Fruit fly (Drosophila melanogaster) whole organism, embryonic: ENCODE measurements around the gene CG13088.

Source experiments
- Asciz ChIP-seq: fragments of 200-800 bp; sonication (Bioruptor generic); optimal IDR thresholded peaks from 2 replicates; lab custom pipeline; 2017; ENCODE audit warnings: missing biosample characterization, mild to moderate bottlenecking, missing genetic modification characterization, missing genetic modification reagents
- CG12299 ChIP-seq: fragments of 200-800 bp; sonication (Bioruptor generic); optimal IDR thresholded peaks from 2 replicates; lab custom pipeline; 2018; ENCODE audit warnings: missing biosample characterization, mild to moderate bottlenecking, missing genetic modification characterization
- CG12942 ChIP-seq: fragments of 200-800 bp; sonication (Bioruptor generic); optimal IDR thresholded peaks from 3 replicates; lab custom pipeline; 2016; ENCODE audit warnings: missing biosample characterization, missing genetic modification characterization
- CG14860 ChIP-seq: fragments of 200-800 bp; sonication (Bioruptor generic); IDR thresholded peaks from 3 replicates; pipeline ENCODE4 v1.3.6; 2022; ENCODE audit warnings: missing biosample characterization, missing genetic modification characterization; ENCODE audit not compliant: partially characterized antibody
- CG15514 ChIP-seq: fragments of 200-800 bp; sonication (Bioruptor generic); optimal IDR thresholded peaks from 3 replicates; lab custom pipeline; 2017; ENCODE audit warnings: missing biosample characterization, missing genetic modification characterization, mild to moderate bottlenecking, moderate library complexity, missing genetic modification reagents
- CG18011 ChIP-seq: fragments of 200-800 bp; sonication (Bioruptor generic); optimal IDR thresholded peaks from 2 replicates; lab custom pipeline; 2017; ENCODE audit warnings: missing biosample characterization, missing genetic modification characterization, mild to moderate bottlenecking, moderate library complexity, missing genotype
- CG18262 ChIP-seq: fragments of 200-800 bp; optimal IDR thresholded peaks from 3 replicates; lab custom pipeline; 2019; ENCODE audit warnings: missing biosample characterization, mild to moderate bottlenecking, missing genetic modification characterization, moderate library complexity
- CG18599 ChIP-seq: fragments of 200-800 bp; sonication (Bioruptor generic); optimal IDR thresholded peaks from 3 replicates; lab custom pipeline; 2017; ENCODE audit warnings: missing biosample characterization, missing genetic modification characterization, mild to moderate bottlenecking, moderate library complexity, missing genetic modification reagents
- CG30020 ChIP-seq: fragments of 200-800 bp; optimal IDR thresholded peaks from 2 replicates; lab custom pipeline; 2019; ENCODE audit warnings: missing biosample characterization, mild to moderate bottlenecking, missing genetic modification characterization, moderate library complexity
- CG31365 ChIP-seq: fragments of 200-800 bp; sonication (Bioruptor generic); optimal IDR thresholded peaks from 2 replicates; lab custom pipeline; 2018; ENCODE audit warnings: missing biosample characterization, mild to moderate bottlenecking, missing genetic modification characterization
- CG3281 ChIP-seq: fragments of 200-800 bp; sonication (Bioruptor generic); optimal IDR thresholded peaks from 3 replicates; lab custom pipeline; 2017; ENCODE audit warnings: missing biosample characterization, mild to moderate bottlenecking, missing genetic modification characterization
- CG33557 ChIP-seq: fragments of 200-800 bp; sonication (Bioruptor generic); optimal IDR thresholded peaks from 2 replicates; lab custom pipeline; 2019; ENCODE audit warnings: missing biosample characterization, mild to moderate bottlenecking, missing genetic modification characterization, moderate library complexity
- CG4360 ChIP-seq: fragments of 200-800 bp; sonication (Bioruptor generic); IDR thresholded peaks from 2 replicates; pipeline ENCODE4 v1.3.6; 2022; ENCODE audit warnings: missing biosample characterization, missing genetic modification characterization
- CG43689 ChIP-seq: fragments of 200-800 bp; sonication (Bioruptor generic); IDR thresholded peaks from 2 replicates; pipeline ENCODE4 v1.3.6; 2022; ENCODE audit warnings: missing biosample characterization, missing genetic modification characterization
- CG5180 ChIP-seq: fragments of 200-800 bp; sonication (Bioruptor generic); optimal IDR thresholded peaks from 3 replicates; lab custom pipeline; 2017; ENCODE audit warnings: missing biosample characterization, missing genetic modification characterization, mild to moderate bottlenecking, moderate library complexity, missing genetic modification reagents
- CG6813 ChIP-seq: fragments of 200-800 bp; sonication (Bioruptor generic); optimal IDR thresholded peaks from 2 replicates; lab custom pipeline; 2017; ENCODE audit warnings: missing biosample characterization, missing genetic modification characterization, mild to moderate bottlenecking, moderate library complexity, missing genetic modification reagents
- CG7556 ChIP-seq: fragments of 200-800 bp; sonication (Bioruptor generic); optimal IDR thresholded peaks from 2 replicates; lab custom pipeline; 2017; ENCODE audit warnings: missing biosample characterization, mild to moderate bottlenecking, missing genetic modification characterization
- CTCF ChIP-seq: fragments of 200-800 bp; sonication (Bioruptor generic); optimal IDR thresholded peaks from 2 replicates; lab custom pipeline; 2017; ENCODE audit warnings: missing biosample characterization, mild to moderate bottlenecking, missing genetic modification characterization, moderate library complexity
- Deaf1 ChIP-seq: fragments of 200-800 bp; optimal IDR thresholded peaks from 3 replicates; lab custom pipeline; 2019; ENCODE audit warnings: missing biosample characterization, mild to moderate bottlenecking, missing genetic modification characterization, moderate library complexity
- Drgx ChIP-seq: fragments of 200-800 bp; sonication (Bioruptor generic); IDR thresholded peaks from 2 replicates; pipeline ENCODE4 v1.3.6; 2022; ENCODE audit warnings: missing biosample characterization, missing genetic modification characterization
- E2f1 ChIP-seq: fragments of 200-800 bp; sonication (Bioruptor generic); IDR thresholded peaks from 2 replicates; pipeline ENCODE4 v1.3.6; 2022; ENCODE audit warnings: missing biosample characterization, missing genetic modification characterization
- Ets65A ChIP-seq: fragments of 200-800 bp; sonication (Bioruptor generic); peaks from one replicate; lab custom pipeline; 2016; ENCODE audit warnings: missing biosample characterization, missing genetic modification characterization
- GATAe ChIP-seq: fragments of 200-800 bp; sonication (Bioruptor generic); conservative IDR thresholded peaks from 2 replicates; pipeline ENCODE4 v1.3.6; 2022; ENCODE audit warnings: missing biosample characterization, missing genetic modification characterization
- Mrtf ChIP-seq: fragments of 200-800 bp; sonication (Bioruptor generic); IDR thresholded peaks from 3 replicates; pipeline ENCODE4 v1.3.6; 2022; ENCODE audit warnings: missing biosample characterization, missing genetic modification characterization
- Myb ChIP-seq: fragments of 200-800 bp; sonication (Bioruptor generic); optimal IDR thresholded peaks from 2 replicates; lab custom pipeline; 2016; ENCODE audit warnings: missing biosample characterization, missing genetic modification characterization
- NC2β ChIP-seq: fragments of 200-800 bp; sonication (Bioruptor generic); optimal IDR thresholded peaks from 2 replicates; lab custom pipeline; 2016; ENCODE audit warnings: missing biosample characterization, missing genetic modification characterization
- NK7.1 ChIP-seq: fragments of 200-800 bp; sonication (Bioruptor generic); optimal IDR thresholded peaks from 3 replicates; lab custom pipeline; 2016; ENCODE audit warnings: missing biosample characterization, missing genetic modification characterization
- Poxn ChIP-seq: fragments of 200-800 bp; sonication (Bioruptor generic); IDR thresholded peaks from 2 replicates; pipeline ENCODE4 v1.3.6; 2022; ENCODE audit warnings: missing biosample characterization, missing genetic modification characterization
- Sin3A ChIP-seq: fragments of >200 bp; optimal IDR thresholded peaks from 2 replicates; lab custom pipeline; 2018
- Sox100B ChIP-seq: fragments of 200-800 bp; sonication (Bioruptor generic); optimal IDR thresholded peaks from 3 replicates; lab custom pipeline; 2018; ENCODE audit warnings: missing biosample characterization, mild to moderate bottlenecking, missing genetic modification characterization
- Taf1 ChIP-seq: fragments of 200-800 bp; sonication (Bioruptor generic); IDR thresholded peaks from 2 replicates; pipeline ENCODE4 v1.3.6; 2022; ENCODE audit warnings: missing biosample characterization, missing genetic modification characterization
- al ChIP-seq: fragments of 200-800 bp; sonication (Bioruptor generic); IDR thresholded peaks from 2 replicates; pipeline ENCODE4 v1.3.6; 2022; ENCODE audit warnings: missing biosample characterization, missing genetic modification characterization
- cad ChIP-seq: fragments of >200 bp; optimal IDR thresholded peaks from 2 replicates; lab custom pipeline; 2017; ENCODE audit warnings: missing biosample characterization, missing genetic modification characterization
- caup ChIP-seq: fragments of 200-800 bp; sonication (Bioruptor generic); optimal IDR thresholded peaks from 3 replicates; lab custom pipeline; 2017; ENCODE audit warnings: missing biosample characterization, mild to moderate bottlenecking, missing genetic modification characterization, moderate library complexity; ENCODE audit not compliant: severe bottlenecking
- corto ChIP-seq: fragments of 200-800 bp; sonication (Bioruptor generic); optimal IDR thresholded peaks from 2 replicates; lab custom pipeline; 2016; ENCODE audit warnings: missing biosample characterization, mild to moderate bottlenecking, missing genetic modification characterization, moderate library complexity
- crc ChIP-seq: fragments of 200-800 bp; sonication (Bioruptor generic); optimal IDR thresholded peaks from 2 replicates; lab custom pipeline; 2016; ENCODE audit warnings: missing biosample characterization, missing genetic modification characterization
- crp ChIP-seq, 2 experiments: fragments of 200-800 bp; sonication (Bioruptor generic); optimal IDR thresholded peaks; 2 replicates in 1 of 2; 3 replicates in 1 of 2; lab custom pipeline; 2017; ENCODE audit warnings: missing biosample characterization in 2 of 2, missing genetic modification characterization in 2 of 2, mild to moderate bottlenecking in 1 of 2, moderate library complexity in 1 of 2
- dati ChIP-seq: fragments of 200-800 bp; sonication (Bioruptor generic); IDR thresholded peaks from 2 replicates; pipeline ENCODE4 v1.3.6; 2022; ENCODE audit warnings: missing biosample characterization, missing genetic modification characterization
- exex ChIP-seq: fragments of 200-800 bp; sonication (Bioruptor generic); optimal IDR thresholded peaks from 4 replicates; lab custom pipeline; 2018; ENCODE audit warnings: missing biosample characterization, mild to moderate bottlenecking, missing genetic modification characterization, moderate library complexity
- ftz-f1 ChIP-seq: fragments of 200-800 bp; sonication (Bioruptor generic); optimal IDR thresholded peaks from 2 replicates; lab custom pipeline; 2016; ENCODE audit warnings: missing biosample characterization, missing genetic modification characterization
- hbn ChIP-seq: fragments of 200-800 bp; sonication (Bioruptor generic); IDR thresholded peaks from 2 replicates; pipeline ENCODE4 v1.3.6; 2022; ENCODE audit warnings: missing biosample characterization, missing genetic modification characterization; ENCODE audit not compliant: partially characterized antibody
- ind ChIP-seq: fragments of 200-800 bp; sonication (Bioruptor generic); optimal IDR thresholded peaks from 3 replicates; lab custom pipeline; 2016; ENCODE audit warnings: missing biosample characterization, missing genetic modification characterization
- nau ChIP-seq: fragments of 200-800 bp; sonication (Bioruptor generic); optimal IDR thresholded peaks from 3 replicates; lab custom pipeline; 2017; ENCODE audit warnings: missing biosample characterization, mild to moderate bottlenecking, missing genetic modification characterization, missing genetic modification reagents
- nerfin-2 ChIP-seq: fragments of 200-800 bp; sonication (Bioruptor generic); IDR thresholded peaks from 2 replicates; pipeline ENCODE4 v1.3.6; 2022; ENCODE audit warnings: missing biosample characterization, missing genetic modification characterization; ENCODE audit not compliant: partially characterized antibody
- peb ChIP-seq: fragments of 200-800 bp; sonication (Bioruptor generic); IDR thresholded peaks from 2 replicates; pipeline ENCODE4 v1.3.6; 2022; ENCODE audit warnings: missing biosample characterization, missing genetic modification characterization
- repo ChIP-seq: fragments of 200-800 bp; sonication (Bioruptor generic); optimal IDR thresholded peaks from 2 replicates; lab custom pipeline; 2016; ENCODE audit warnings: missing biosample characterization, missing genetic modification characterization
- scrt ChIP-seq: fragments of 200-800 bp; sonication (Bioruptor generic); optimal IDR thresholded peaks from 2 replicates; lab custom pipeline; 2018; ENCODE audit warnings: missing biosample characterization, mild to moderate bottlenecking, missing genetic modification characterization, moderate library complexity
- sd ChIP-seq: fragments of 200-800 bp; sonication (Bioruptor generic); optimal IDR thresholded peaks from 3 replicates; lab custom pipeline; 2018; ENCODE audit warnings: missing biosample characterization, mild to moderate bottlenecking, missing genetic modification characterization, moderate library complexity
- stwl ChIP-seq: fragments of 200-800 bp; sonication (Bioruptor generic); optimal IDR thresholded peaks from 3 replicates; lab custom pipeline; 2018; ENCODE audit warnings: missing biosample characterization, mild to moderate bottlenecking, missing genetic modification characterization, moderate library complexity
- ttk ChIP-seq: fragments of 200-800 bp; sonication (Bioruptor generic); IDR thresholded peaks from 2 replicates; pipeline ENCODE4 v2.1.2; 2022; ENCODE audit warnings: missing biosample characterization, missing genetic modification characterization
- usp ChIP-seq: fragments of >200 bp; optimal IDR thresholded peaks from 2 replicates; lab custom pipeline; 2017; ENCODE audit warnings: missing biosample characterization, missing genetic modification characterization
- zfh1 ChIP-seq: fragments of 200-800 bp; sonication (Bioruptor generic); IDR thresholded peaks from 3 replicates; pipeline ENCODE4 v1.3.6; 2022; ENCODE audit warnings: missing biosample characterization, missing genetic modification characterization

The CG13088 gene

DNA sequence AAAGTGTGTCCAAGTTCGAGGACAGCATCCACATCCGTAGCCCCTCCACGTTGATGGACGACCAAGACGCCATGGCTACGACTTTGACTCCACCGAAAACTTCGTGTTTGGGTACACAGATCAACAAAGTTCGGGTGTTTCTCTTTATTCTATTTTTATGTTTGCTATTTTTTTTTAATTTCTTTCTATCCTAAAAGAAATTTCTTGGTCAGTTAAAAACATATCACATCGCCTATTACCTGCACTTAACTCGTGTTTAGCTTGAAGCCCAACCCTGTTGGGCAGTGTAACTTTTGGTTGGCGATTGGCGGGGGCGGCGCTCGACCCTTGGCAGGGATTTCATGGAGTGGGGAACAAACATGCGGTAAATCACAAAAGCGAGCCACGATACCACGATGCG lies 15.3 kb upstream of the CG13088 start (continued):
- TF ChIP-seq CG33557 (peak; percentile 33), repo (GFP tag; lab: Kevin White, UChicago) (no peak), exex (no peak), ftz-f1 (no peak), CG31365 (no peak), hbn (no peak), Sox100B (GFP tag; lab: Kevin White, UChicago) (peak; percentile 42), CG6813 (GFP tag; lab: Kevin White, UChicago) (peak; percentile 58), nerfin-2 (no peak), Deaf1 (tag; lab: Kevin White, UChicago) (no peak), Myb (GFP tag; lab: Kevin White, UChicago) (no peak), Drgx (GFP tag; lab: Robert Waterston, UW) (peak; percentile 50; the same call in 1 of the 2 replicates), scrt (GFP tag; lab: Kevin White, UChicago) (peak; percentile 34), Mrtf (GFP tag; lab: Robert Waterston, UW) (0 out of 3 replicates have a peak, but pooled peaks have one; percentile 46), CG43689 (GFP tag; lab: Robert Waterston, UW) (no peak), stwl (tag; lab: Kevin White, UChicago) (no peak), CG12299 (no peak), CG15514 (GFP tag; lab: Kevin White, UChicago) (peak; percentile 40), CG3281 (GFP tag; lab: Kevin White, UChicago) (peak; percentile 45), GATAe (GFP tag; lab: Robert Waterston, UW) (no peak), CG30020 (no peak), CG12942 (peak; percentile 5), zfh1 (GFP tag; lab: Robert Waterston, UW) (peak; percentile 79), NC2β (GFP tag; lab: Kevin White, UChicago) (no peak), CG4360 (no peak; the same call in 1 of the 2 replicates), usp (GFP tag; lab: Kevin White, UChicago) (no peak), corto (GFP tag; lab: Kevin White, UChicago) (no peak), E2f1 (GFP tag; lab: Robert Waterston, UW) (peak; percentile 54), CG7556 (GFP tag; lab: Kevin White, UChicago) (peak; percentile 48), ind (GFP tag; lab: Kevin White, UChicago) (peak; percentile 50), NK7.1 (no peak), Taf1 (GFP tag; lab: Robert Waterston, UW) (no peak), Sin3A (lab: Kevin White, UChicago) (no peak), dati (GFP tag; lab: Robert Waterston, UW) (no peak), Poxn (GFP tag; lab: Robert Waterston, UW) (no peak), caup (GFP tag; lab: Kevin White, UChicago) (no peak), sd (tag; lab: Kevin White, UChicago) (no peak), Ets65A (GFP tag; lab: Kevin White, UChicago) (peak; percentile 85), CG18011 (no peak), CG5180 (GFP tag; lab: Kevin White, UChicago) (peak; percentile 32), CTCF (GFP tag; lab: Kevin White, UChicago) (no peak), Asciz (GFP tag; lab: Kevin White, UChicago) (peak; percentile 13), cad (GFP tag; lab: Kevin White, UChicago) (no peak), CG14860 (no peak), peb (GFP tag; lab: Robert Waterston, UW) (peak; percentile 38; the same call in 1 of the 2 replicates), CG18599 (GFP tag; lab: Kevin White, UChicago) (peak; percentile 77), CG18262 (peak; percentile 59), al (GFP tag; lab: Robert Waterston, UW) (no peak), nau (no peak), crp (GFP tag; optimal IDR thresholded peaks at IDR 0.05; lab: Kevin White, UChicago) (no peak), ttk (peak; percentile 46; the same call in 1 of the 2 replicates), crc (no peak)
